Worm (Caenorhabditis elegans) whole organism, L3 larva: ENCODE measurements around the gene fbxa-219.

ENCODE experiments used
- elt-3 ChIP-seq, 3 experiments: fragments of 150-350 bp in 1 of 3; sonication (generic microtip) in 2 of 3; optimal IDR thresholded peaks; 2 replicates in 2 of 3; 4 replicates in 1 of 3; lab custom pipeline; 2014 to 2017; ENCODE audit warnings: missing biosample characterization in 3 of 3, missing genetic modification characterization in 3 of 3
- nhr-12 ChIP-seq: fragments of 150-350 bp; optimal IDR thresholded peaks from 2 replicates; lab custom pipeline; 2014; ENCODE audit warnings: missing biosample characterization, missing genetic modification characterization
- pqm-1 ChIP-seq: fragments of 150-350 bp; optimal IDR thresholded peaks from 2 replicates; lab custom pipeline; 2017; ENCODE audit warnings: missing biosample characterization, missing genetic modification characterization, inconsistent platforms
- skn-1 ChIP-seq: fragments of 150-350 bp; optimal IDR thresholded peaks from 2 replicates; lab custom pipeline; 2014; ENCODE audit warnings: missing biosample characterization, missing genetic modification characterization
- unc-39 ChIP-seq: sonication (generic microtip); optimal IDR thresholded peaks from 4 replicates; lab custom pipeline; 2017; ENCODE audit warnings: missing biosample characterization, missing genetic modification characterization

- TF ChIP-seq pqm-1 (tag; lab: Kevin White, UChicago): no peak
- no peak for TF ChIP-seq elt-3 (tag; optimal IDR thresholded peaks at IDR 0.05; lab: Kevin White, UChicago)
- TF ChIP-seq nhr-12 (tag; lab: Kevin White, UChicago): no peak
- TF ChIP-seq skn-1 (tag; lab: Kevin White, UChicago): no peak
- no peak for TF ChIP-seq unc-39 (tag; lab: Kevin White, UChicago)
These were observed 52.1 kb downstream of the fbxa-219 start, which contains the start of gene phf-5 for ce11 chrIII:2343273-2343672.
